Fruit fly (Drosophila melanogaster) whole organism, prepupa: ENCODE results near the gene Pburs.
A peak's percentile ranks its signal among the peaks of the same experiment; 100 is the strongest.

ENCODE experiments used
- CG10669 ChIP-seq: fragments of 200-800 bp; sonication (Bioruptor generic); optimal IDR thresholded peaks from 3 replicates; lab custom pipeline; 2018; ENCODE audit warnings: missing biosample characterization, mild to moderate bottlenecking, missing genetic modification characterization, moderate library complexity
- CG11762 ChIP-seq: fragments of 200-800 bp; sonication (Bioruptor generic); optimal IDR thresholded peaks from 3 replicates; lab custom pipeline; 2016; ENCODE audit warnings: missing biosample characterization, missing genetic modification characterization; ENCODE audit not compliant: insufficient read depth
- CG11902 ChIP-seq: fragments of 200-800 bp; sonication (Bioruptor generic); optimal IDR thresholded peaks from 3 replicates; lab custom pipeline; 2016; ENCODE audit warnings: missing biosample characterization, missing genetic modification characterization
- CG15336 ChIP-seq: fragments of 200-800 bp; sonication (Bioruptor generic); IDR thresholded peaks from 2 replicates; pipeline ENCODE4 v1.3.6; 2022; ENCODE audit warnings: missing biosample characterization, missing genetic modification characterization
- CG1621 ChIP-seq: fragments of 200-800 bp; sonication (Bioruptor generic); optimal IDR thresholded peaks from 3 replicates; lab custom pipeline; 2018; ENCODE audit warnings: missing biosample characterization, mild to moderate bottlenecking, missing genetic modification characterization
- CG16779 ChIP-seq: fragments of 200-800 bp; sonication (Bioruptor generic); optimal IDR thresholded peaks from 3 replicates; lab custom pipeline; 2017; ENCODE audit warnings: missing biosample characterization, mild to moderate bottlenecking, missing genetic modification characterization
- CG3032 ChIP-seq: fragments of 200-800 bp; optimal IDR thresholded peaks from 2 replicates; lab custom pipeline; 2019; ENCODE audit warnings: missing biosample characterization, mild to moderate bottlenecking, missing genetic modification characterization, moderate library complexity
- CG31627 ChIP-seq: fragments of 200-800 bp; sonication (Bioruptor generic); optimal IDR thresholded peaks from 3 replicates; lab custom pipeline; 2016; ENCODE audit warnings: missing biosample characterization, missing genetic modification characterization
- CG32006 ChIP-seq: fragments of 200-800 bp; sonication (Bioruptor generic); optimal IDR thresholded peaks from 3 replicates; lab custom pipeline; 2017; ENCODE audit warnings: missing biosample characterization, mild to moderate bottlenecking, missing genetic modification characterization
- CG34406 ChIP-seq: fragments of 200-800 bp; sonication (Bioruptor generic); optimal IDR thresholded peaks from 3 replicates; lab custom pipeline; 2016; ENCODE audit warnings: missing biosample characterization, missing genetic modification characterization
- CG3919 ChIP-seq: fragments of 200-800 bp; sonication (Bioruptor generic); optimal IDR thresholded peaks from 3 replicates; lab custom pipeline; 2016; ENCODE audit warnings: missing biosample characterization, missing genetic modification characterization
- CG4318 ChIP-seq: fragments of 200-800 bp; sonication (Bioruptor generic); optimal IDR thresholded peaks from 3 replicates; lab custom pipeline; 2017; ENCODE audit warnings: missing biosample characterization, mild to moderate bottlenecking, missing genetic modification characterization
- CG6276 ChIP-seq: fragments of 200-800 bp; sonication (Bioruptor generic); optimal IDR thresholded peaks from 2 replicates; lab custom pipeline; 2017; ENCODE audit warnings: missing biosample characterization, mild to moderate bottlenecking, missing genetic modification characterization
- CG6792 ChIP-seq: fragments of 200-800 bp; sonication (Bioruptor generic); optimal IDR thresholded peaks from 3 replicates; lab custom pipeline; 2016; ENCODE audit warnings: missing biosample characterization, missing genetic modification characterization
- CG6808 ChIP-seq: fragments of 200-800 bp; sonication (Bioruptor generic); optimal IDR thresholded peaks from 3 replicates; lab custom pipeline; 2017; ENCODE audit warnings: missing biosample characterization, missing genetic modification characterization, mild to moderate bottlenecking, moderate library complexity, missing genetic modification reagents
- CG6854 ChIP-seq: fragments of 200-800 bp; sonication (Bioruptor generic); optimal IDR thresholded peaks from 2 replicates; lab custom pipeline; 2017; ENCODE audit warnings: missing biosample characterization, mild to moderate bottlenecking, missing genetic modification characterization
- CG7368 ChIP-seq: fragments of 200-800 bp; sonication (Bioruptor generic); optimal IDR thresholded peaks from 3 replicates; lab custom pipeline; 2016; ENCODE audit warnings: missing biosample characterization, missing genetic modification characterization
- CG8119 ChIP-seq: fragments of 200-800 bp; sonication (Bioruptor generic); IDR thresholded peaks from 3 replicates; pipeline ENCODE4 v1.3.6; 2022; ENCODE audit warnings: missing biosample characterization, missing genetic modification characterization
- CG8319 ChIP-seq: fragments of 200-800 bp; sonication (Bioruptor generic); optimal IDR thresholded peaks from 3 replicates; lab custom pipeline; 2016; ENCODE audit warnings: missing biosample characterization, missing genetic modification characterization
- Eip75B ChIP-seq: fragments of 200-800 bp; sonication (Bioruptor generic); optimal IDR thresholded peaks from 3 replicates; lab custom pipeline; 2016; ENCODE audit warnings: missing biosample characterization, missing genetic modification characterization
- Eip78C ChIP-seq: fragments of 200-800 bp; sonication (Bioruptor generic); peaks from one replicate; lab custom pipeline; 2016; ENCODE audit warnings: missing biosample characterization, missing genetic modification characterization
- Eip93F ChIP-seq: fragments of 200-800 bp; sonication (Bioruptor generic); optimal IDR thresholded peaks from 2 replicates; lab custom pipeline; 2016; ENCODE audit warnings: missing biosample characterization, mild to moderate bottlenecking, missing genetic modification characterization
- Ets21C ChIP-seq: fragments of 200-800 bp; sonication (Bioruptor generic); optimal IDR thresholded peaks from 3 replicates; lab custom pipeline; 2016; ENCODE audit warnings: missing biosample characterization, missing genetic modification characterization
- Ets96B ChIP-seq: fragments of 200-800 bp; optimal IDR thresholded peaks from 2 replicates; lab custom pipeline; 2019; ENCODE audit warnings: missing biosample characterization, mild to moderate bottlenecking, missing genetic modification characterization, moderate library complexity
- Gug ChIP-seq: fragments of 200-800 bp; sonication (Bioruptor generic); IDR thresholded peaks from 2 replicates; pipeline ENCODE4 v1.3.6; 2022; ENCODE audit warnings: missing biosample characterization, missing genetic modification characterization
- Hr38 ChIP-seq: sonication (Bioruptor generic); optimal IDR thresholded peaks from 2 replicates; lab custom pipeline; 2016; ENCODE audit warnings: missing biosample characterization, missing genetic modification characterization
- Hr39 ChIP-seq: fragments of 200-800 bp; sonication (Bioruptor generic); optimal IDR thresholded peaks from 2 replicates; lab custom pipeline; 2016; ENCODE audit warnings: missing biosample characterization, missing genetic modification characterization
- Hr4 ChIP-seq: fragments of 200-800 bp; sonication (Bioruptor generic); optimal IDR thresholded peaks from 3 replicates; lab custom pipeline; 2016; ENCODE audit warnings: missing biosample characterization, missing genetic modification characterization
- Lpt ChIP-seq: fragments of 200-800 bp; sonication (Bioruptor generic); optimal IDR thresholded peaks from 3 replicates; lab custom pipeline; 2016; ENCODE audit warnings: missing biosample characterization, missing genetic modification characterization
- Met ChIP-seq: fragments of 200-800 bp; sonication (Bioruptor generic); optimal IDR thresholded peaks from 3 replicates; lab custom pipeline; 2016; ENCODE audit warnings: missing biosample characterization, missing genetic modification characterization
- OdsH ChIP-seq: fragments of 200-800 bp; sonication (Bioruptor generic); optimal IDR thresholded peaks from 3 replicates; lab custom pipeline; 2016; ENCODE audit warnings: missing biosample characterization, missing genetic modification characterization
- Sox14 ChIP-seq: fragments of 200-800 bp; sonication (Bioruptor generic); optimal IDR thresholded peaks from 3 replicates; lab custom pipeline; 2016; ENCODE audit warnings: missing biosample characterization, missing genetic modification characterization
- Sox15 ChIP-seq: fragments of 200-800 bp; sonication (Bioruptor generic); optimal IDR thresholded peaks from 3 replicates; lab custom pipeline; 2016; ENCODE audit warnings: missing biosample characterization, missing genetic modification characterization
- acj6 ChIP-seq: fragments of 200-800 bp; sonication (Bioruptor generic); optimal IDR thresholded peaks from 3 replicates; lab custom pipeline; 2016; ENCODE audit warnings: missing biosample characterization, missing genetic modification characterization
- cyc ChIP-seq: fragments of 200-800 bp; sonication (Bioruptor generic); optimal IDR thresholded peaks from 3 replicates; lab custom pipeline; 2016; ENCODE audit warnings: missing biosample characterization, missing genetic modification characterization
- dac ChIP-seq: fragments of 200-800 bp; sonication (Bioruptor generic); optimal IDR thresholded peaks from 2 replicates; lab custom pipeline; 2017; ENCODE audit warnings: missing biosample characterization, mild to moderate bottlenecking, missing genetic modification characterization
- dsx ChIP-seq: fragments of 200-800 bp; optimal IDR thresholded peaks from 3 replicates; lab custom pipeline; 2019; ENCODE audit warnings: missing biosample characterization, mild to moderate bottlenecking, missing genetic modification characterization, moderate library complexity; ENCODE audit not compliant: poor library complexity, severe bottlenecking
- eg ChIP-seq: fragments of 200-800 bp; sonication (Bioruptor generic); IDR thresholded peaks from 3 replicates; pipeline ENCODE4 v1.3.6; 2022; ENCODE audit warnings: missing biosample characterization, missing genetic modification characterization
- fd59A ChIP-seq: fragments of 200-800 bp; sonication (Bioruptor generic); optimal IDR thresholded peaks from 2 replicates; lab custom pipeline; 2017; ENCODE audit warnings: missing biosample characterization, mild to moderate bottlenecking, missing genetic modification characterization, missing genetic modification reagents
- fd85E ChIP-seq: fragments of 200-800 bp; sonication (Bioruptor generic); optimal IDR thresholded peaks from 3 replicates; lab custom pipeline; 2016; ENCODE audit warnings: missing biosample characterization, missing genetic modification characterization
- fkh ChIP-seq: fragments of 200-800 bp; sonication (Bioruptor generic); optimal IDR thresholded peaks from 3 replicates; lab custom pipeline; 2017; ENCODE audit warnings: missing biosample characterization, mild to moderate bottlenecking, missing genetic modification characterization, moderate library complexity
- lz ChIP-seq: fragments of 200-800 bp; sonication (Bioruptor generic); optimal IDR thresholded peaks from 3 replicates; lab custom pipeline; 2016; ENCODE audit warnings: missing biosample characterization, missing genetic modification characterization
- net ChIP-seq: fragments of 200-800 bp; sonication (Bioruptor generic); optimal IDR thresholded peaks from 3 replicates; lab custom pipeline; 2016; ENCODE audit warnings: missing biosample characterization, missing genetic modification characterization
- pdm3 ChIP-seq: fragments of 200-800 bp; sonication (Bioruptor generic); optimal IDR thresholded peaks from 3 replicates; lab custom pipeline; 2016; ENCODE audit warnings: missing biosample characterization, missing genetic modification characterization
- salr ChIP-seq, 2 experiments: fragments of 200-800 bp; sonication (Bioruptor generic); optimal IDR thresholded peaks; 3 replicates each; lab custom pipeline; 2016 to 2018; ENCODE audit warnings: missing biosample characterization in 2 of 2, missing genetic modification characterization in 2 of 2, mild to moderate bottlenecking in 1 of 2
- spab ChIP-seq: fragments of 200-800 bp; sonication (Bioruptor generic); optimal IDR thresholded peaks from 2 replicates; lab custom pipeline; 2017; ENCODE audit warnings: missing biosample characterization, mild to moderate bottlenecking, missing genetic modification characterization, missing genetic modification reagents
- ss ChIP-seq, 2 experiments: fragments of 200-800 bp; sonication (Bioruptor generic); optimal IDR thresholded peaks; 2 replicates in 1 of 2; 3 replicates in 1 of 2; lab custom pipeline; 2017 to 2018; ENCODE audit warnings: mild to moderate bottlenecking in 2 of 2, missing biosample characterization in 2 of 2, missing genetic modification characterization in 2 of 2, moderate library complexity in 1 of 2
- svp ChIP-seq: fragments of 200-800 bp; sonication (Bioruptor generic); peaks from one replicate; lab custom pipeline; 2016; ENCODE audit warnings: missing biosample characterization, missing genetic modification characterization
- topi ChIP-seq: fragments of 200-800 bp; sonication (Bioruptor generic); optimal IDR thresholded peaks from 3 replicates; lab custom pipeline; 2016; ENCODE audit warnings: missing biosample characterization, missing genetic modification characterization
- vri ChIP-seq: fragments of 200-800 bp; sonication (Bioruptor generic); optimal IDR thresholded peaks from 3 replicates; lab custom pipeline; 2016; ENCODE audit warnings: missing biosample characterization, mild to moderate bottlenecking, missing genetic modification characterization

Pburs gene

DNA sequence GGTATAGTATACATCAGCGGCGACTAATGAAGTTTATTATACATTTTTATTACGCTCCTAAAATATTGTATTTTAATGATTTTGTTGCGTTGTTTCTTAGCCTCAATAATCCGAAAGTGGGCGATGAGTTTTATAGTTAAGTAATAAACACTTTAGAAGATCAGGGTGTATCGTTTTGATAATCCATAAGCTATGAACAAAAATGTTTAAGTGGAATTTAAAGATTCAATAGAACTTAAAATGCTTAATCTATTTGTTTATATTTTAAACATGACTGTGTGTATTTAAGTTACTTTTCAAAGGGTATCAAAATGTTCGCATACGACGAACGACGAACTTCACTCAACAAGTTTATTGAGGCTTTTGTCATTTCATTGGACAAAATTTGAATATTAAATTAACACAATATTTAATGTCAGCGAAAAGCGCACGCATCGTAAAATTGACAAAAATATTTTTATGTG, 44.8 kb downstream of the Pburs start (continued):
- TF ChIP-seq CG4318 (GFP tag; lab: Kevin White, UChicago) (no peak), Hr4 (no peak), Eip93F (GFP tag; lab: Kevin White, UChicago) (no peak), Gug (GFP tag; lab: Robert Waterston, UW) (no peak), Lpt (GFP tag; lab: Kevin White, UChicago) (no peak), CG6808 (no peak), Met (no peak)

DNA sequence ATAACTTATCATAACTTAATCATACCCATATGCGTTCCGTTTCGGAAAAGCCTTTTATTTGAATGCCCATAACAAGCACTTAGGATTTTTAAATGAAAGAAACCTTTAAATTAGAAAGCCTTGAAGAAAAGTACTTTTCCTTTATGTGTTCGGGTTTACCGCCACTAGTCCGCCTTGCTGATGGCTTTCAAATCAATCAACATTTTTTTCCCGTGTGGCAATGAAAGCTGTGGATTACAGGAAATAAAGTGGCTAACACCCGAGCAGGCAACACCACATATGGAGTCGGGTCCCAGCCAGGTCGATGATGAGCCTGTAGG, 46.4 kb downstream of the Pburs start:
- TF ChIP-seq spab (GFP tag; lab: Kevin White, UChicago) = no peak
- peak; percentile 38 for TF ChIP-seq CG6276 (GFP tag; lab: Kevin White, UChicago)
- peak; percentile 0 for TF ChIP-seq CG10669 (GFP tag; lab: Kevin White, UChicago)
- TF ChIP-seq CG15336 = 0 out of 2 replicates have a peak, but pooled peaks have one; percentile 46
- TF ChIP-seq CG6792 (GFP tag; lab: Kevin White, UChicago) = no peak
- peak; percentile 57 for TF ChIP-seq Hr4
- peak in 1 of 2 experiments; percentile 48 for TF ChIP-seq salr (GFP tag; optimal IDR thresholded peaks at IDR 0.05; lab: Kevin White, UChicago)
- no peak for TF ChIP-seq CG11762 (GFP tag; lab: Kevin White, UChicago)
- peak; percentile 45 for TF ChIP-seq Lpt (GFP tag; lab: Kevin White, UChicago)
- TF ChIP-seq acj6 = no peak
- TF ChIP-seq CG6808 = no peak
- peak; percentile 33 for TF ChIP-seq CG4318 (GFP tag; lab: Kevin White, UChicago)
- no peak for TF ChIP-seq cyc
- peak; percentile 82 for TF ChIP-seq CG32006
- no peak for TF ChIP-seq CG11902 (GFP tag; lab: Kevin White, UChicago)
- no peak for TF ChIP-seq Hr38 (GFP tag; lab: Kevin White, UChicago)
- peak; percentile 13 for TF ChIP-seq OdsH (GFP tag; lab: Kevin White, UChicago)
- TF ChIP-seq Ets96B (tag; lab: Kevin White, UChicago) = no peak
- 0 out of 3 replicates have a peak, but pooled peaks have one; percentile 9 for TF ChIP-seq eg (GFP tag; lab: Robert Waterston, UW)
- no peak for TF ChIP-seq Eip93F (GFP tag; lab: Kevin White, UChicago)
- TF ChIP-seq Ets21C (GFP tag; lab: Kevin White, UChicago) = no peak
- TF ChIP-seq svp (GFP tag; lab: Kevin White, UChicago) = peak; percentile 44
- no peak for TF ChIP-seq vri
- TF ChIP-seq Eip75B (GFP tag; lab: Kevin White, UChicago) = no peak
- no peak for TF ChIP-seq Sox15
- peak; percentile 84 for TF ChIP-seq Eip78C (GFP tag; lab: Kevin White, UChicago)
- no peak for TF ChIP-seq topi (GFP tag; lab: Kevin White, UChicago)
- TF ChIP-seq ss (GFP tag; optimal IDR thresholded peaks at IDR 0.05; lab: Kevin White, UChicago) = no peak
- TF ChIP-seq fd85E (GFP tag; lab: Kevin White, UChicago) = no peak
- no peak for TF ChIP-seq net (GFP tag; lab: Kevin White, UChicago)
- TF ChIP-seq CG31627 (GFP tag; lab: Kevin White, UChicago) = peak; percentile 11
- no peak for TF ChIP-seq CG8319
- no peak for TF ChIP-seq CG16779 (tag; lab: Kevin White, UChicago)
- TF ChIP-seq CG3032 (tag; lab: Kevin White, UChicago) = no peak
- TF ChIP-seq Met = no peak
- TF ChIP-seq pdm3 (GFP tag; lab: Kevin White, UChicago) = peak; percentile 29
- peak; percentile 63 for TF ChIP-seq CG8119 (GFP tag; lab: Robert Waterston, UW)
- no peak for TF ChIP-seq CG7368 (GFP tag; lab: Kevin White, UChicago)
- no peak for TF ChIP-seq CG1621 (tag; lab: Kevin White, UChicago)
- TF ChIP-seq dac (GFP tag; lab: Kevin White, UChicago) = no peak
- TF ChIP-seq CG6854 = no peak
- no peak for TF ChIP-seq dsx
- no peak for TF ChIP-seq Gug (GFP tag; lab: Robert Waterston, UW)
- no peak for TF ChIP-seq CG34406 (GFP tag; lab: Kevin White, UChicago)
- TF ChIP-seq fkh (GFP tag; lab: Kevin White, UChicago) = no peak
- TF ChIP-seq fd59A = no peak
- TF ChIP-seq Sox14 (GFP tag; lab: Kevin White, UChicago) = no peak
- peak; percentile 6 for TF ChIP-seq Hr39
- no peak for TF ChIP-seq lz (GFP tag; lab: Kevin White, UChicago)
- no peak for TF ChIP-seq CG3919
